Worm (Caenorhabditis elegans): ENCODE results near the gene ttr-18.

- TF ChIP-seq pha-4 (tag; optimal IDR thresholded peaks at IDR 0.05) (no peak), hlh-13 (GFP tag; optimal IDR thresholded peaks at IDR 0.05) (no peak), lin-11 (tag; optimal IDR thresholded peaks at IDR 0.05) (no peak), hlh-30 (tag; optimal IDR thresholded peaks at IDR 0.05; ENCODE audit: insufficient read depth) (no peak), pax-1 (tag; optimal IDR thresholded peaks at IDR 0.05) (no peak), ceh-34 (tag; optimal IDR thresholded peaks at IDR 0.05) (no peak), ama-1 (optimal IDR thresholded peaks at IDR 0.05) (no peak), rnt-1 (tag; optimal IDR thresholded peaks at IDR 0.05) (no peak), hlh-15 (tag; optimal IDR thresholded peaks at IDR 0.05) (no peak), ceh-2 (tag; optimal IDR thresholded peaks at IDR 0.05) (no peak), che-1 (tag; optimal IDR thresholded peaks at IDR 0.05) (no peak)
Measured at ce11 chrII:11535924-11536323, 49.4 kb upstream of the ttr-18 start.
